Worm (Caenorhabditis elegans) whole organism, late embryonic: ENCODE data around the gene trx-5.

ENCODE experiments used
- madf-2 ChIP-seq: sonication (generic microtip); optimal IDR thresholded peaks from 2 replicates; lab custom pipeline; 2017; ENCODE audit warnings: missing genetic modification characterization, missing compliant biosample characterization
- unc-42 ChIP-seq: sonication (generic microtip); optimal IDR thresholded peaks from 2 replicates; lab custom pipeline; 2016; ENCODE audit warnings: missing genotype, missing genetic modification characterization, missing compliant biosample characterization

Gene trx-5

DNA sequence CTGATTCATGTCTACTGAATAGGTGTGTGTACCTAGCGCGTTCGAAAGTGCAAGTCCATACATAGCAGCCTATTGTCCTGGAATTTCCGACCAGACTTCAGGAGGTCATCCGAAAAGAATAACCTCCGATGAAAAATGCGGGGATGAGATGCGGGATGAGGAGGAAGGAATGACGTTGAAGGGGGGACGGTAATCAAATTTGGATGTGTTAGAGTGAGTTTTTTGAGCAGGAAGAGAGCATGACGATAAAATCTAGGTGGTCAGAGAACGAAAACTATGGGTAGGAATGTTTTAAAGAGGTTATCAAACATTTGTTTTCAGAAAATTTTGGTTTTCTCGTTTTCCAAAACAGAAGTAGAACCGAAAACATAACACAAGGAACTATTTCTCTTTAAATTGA, 48.2 kb downstream of the trx-5 start:
- TF ChIP-seq unc-42 (tag; lab: Kevin White, UChicago) (peak; percentile 67), madf-2 (tag; lab: Kevin White, UChicago) (no peak)
